Worm (Caenorhabditis elegans) whole organism, young adult: Measurements from ENCODE around the gene C29F7.3.
A peak's percentile ranks its signal among the peaks of the same experiment; 100 is the strongest.

Experiments
- F22D6.2 ChIP-seq: sonication (generic microtip); optimal IDR thresholded peaks from 2 replicates; lab custom pipeline; 2016; ENCODE audit warnings: mild to moderate bottlenecking, missing genetic modification characterization, missing compliant biosample characterization
- F23B12.7 ChIP-seq: sonication (generic microtip); optimal IDR thresholded peaks from 2 replicates; lab custom pipeline; 2017; ENCODE audit warnings: missing genetic modification characterization, mild to moderate bottlenecking, missing compliant biosample characterization, antibody characterized with exemption, moderate library complexity; ENCODE audit not compliant: insufficient read depth
- F39B2.1 ChIP-seq: fragments of 200-800 bp; sonication (Bioruptor generic); IDR thresholded peaks from 2 replicates; pipeline ENCODE4 v1.3.6; 2022; ENCODE audit warnings: missing genetic modification reagents, missing genetic modification characterization, missing compliant biosample characterization
- K12H6.12 ChIP-seq: fragments of 200-800 bp; sonication (Bioruptor generic); optimal IDR thresholded peaks from 2 replicates; lab custom pipeline; 2018; ENCODE audit warnings: mild to moderate bottlenecking, missing genetic modification characterization, missing compliant biosample characterization
- T07F8.4 ChIP-seq: sonication (generic microtip); optimal IDR thresholded peaks from 2 replicates; lab custom pipeline; 2016; ENCODE audit warnings: mild to moderate bottlenecking, missing genetic modification characterization, moderate library complexity, missing compliant biosample characterization
- Y53F4B.3 ChIP-seq: fragments of 200-800 bp; sonication (Bioruptor generic); IDR thresholded peaks from 2 replicates; pipeline ENCODE4 v1.3.6; 2022; ENCODE audit warnings: missing genetic modification reagents, missing genetic modification characterization, missing compliant biosample characterization
- Y56A3A.18 ChIP-seq: fragments of 200-800 bp; sonication (Bioruptor generic); IDR thresholded peaks from 2 replicates; pipeline ENCODE4 v1.3.6; 2022; ENCODE audit warnings: missing genetic modification reagents, missing genetic modification characterization, missing compliant biosample characterization
- ZK185.1 ChIP-seq: sonication (generic microtip); optimal IDR thresholded peaks from 2 replicates; lab custom pipeline; 2016; ENCODE audit warnings: mild to moderate bottlenecking, missing genetic modification characterization, missing compliant biosample characterization; ENCODE audit not compliant: poor library complexity, severe bottlenecking
- akir-1 ChIP-seq: fragments of 200-800 bp; sonication (Bioruptor generic); optimal IDR thresholded peaks from 2 replicates; lab custom pipeline; 2018; ENCODE audit warnings: mild to moderate bottlenecking, missing genetic modification characterization, moderate library complexity, missing compliant biosample characterization
- ccch-3 ChIP-seq: fragments of 200-800 bp; sonication (Bioruptor generic); optimal IDR thresholded peaks from 2 replicates; lab custom pipeline; 2018; ENCODE audit warnings: mild to moderate bottlenecking, missing genetic modification characterization, missing compliant biosample characterization
- ceh-100 ChIP-seq: fragments of 200-800 bp; sonication (Bioruptor generic); IDR thresholded peaks from 2 replicates; pipeline ENCODE4 v1.3.6; 2022; ENCODE audit warnings: missing genetic modification reagents, missing genetic modification characterization, missing compliant biosample characterization
- ceh-27 ChIP-seq: fragments of 200-800 bp; sonication (Bioruptor generic); optimal IDR thresholded peaks from 2 replicates; lab custom pipeline; 2018; ENCODE audit warnings: mild to moderate bottlenecking, missing genetic modification characterization, moderate library complexity, missing compliant biosample characterization
- ceh-58 ChIP-seq: fragments of 200-800 bp; sonication (Bioruptor generic); IDR thresholded peaks from 2 replicates; pipeline ENCODE4 v1.3.6; 2022; ENCODE audit warnings: missing genetic modification characterization, missing compliant biosample characterization
- ceh-79 ChIP-seq: sonication (generic microtip); optimal IDR thresholded peaks from 2 replicates; lab custom pipeline; 2017; ENCODE audit warnings: mild to moderate bottlenecking, missing genetic modification characterization, missing compliant biosample characterization
- ets-4 ChIP-seq: fragments of 200-800 bp; sonication (Bioruptor generic); optimal IDR thresholded peaks from 2 replicates; lab custom pipeline; 2018; ENCODE audit warnings: mild to moderate bottlenecking, missing genetic modification characterization, missing compliant biosample characterization
- him-1 ChIP-seq: sonication (generic microtip); optimal IDR thresholded peaks from 2 replicates; lab custom pipeline; 2016; ENCODE audit warnings: missing genotype, missing genetic modification reagents, missing genetic modification characterization, missing compliant biosample characterization
- hmg-1.2 ChIP-seq: fragments of 200-800 bp; sonication (Bioruptor generic); IDR thresholded peaks from 2 replicates; pipeline ENCODE4 v1.3.6; 2022; ENCODE audit warnings: missing genetic modification reagents, missing genetic modification characterization, missing compliant biosample characterization
- hrde-1 ChIP-seq: sonication (generic microtip); optimal IDR thresholded peaks from 2 replicates; lab custom pipeline; 2016; ENCODE audit warnings: missing genetic modification characterization, mild to moderate bottlenecking, missing compliant biosample characterization, moderate library complexity, missing genotype, missing genetic modification reagents, borderline replicate concordance
- hsf-1 ChIP-seq: fragments of 200-800 bp; sonication (Bioruptor generic); IDR thresholded peaks from 2 replicates; pipeline ENCODE4 v1.3.6; 2022; ENCODE audit warnings: missing genetic modification reagents, missing genetic modification characterization, missing compliant biosample characterization
- lin-40 ChIP-seq: sonication (generic microtip); optimal IDR thresholded peaks from 2 replicates; lab custom pipeline; 2016; ENCODE audit warnings: missing genetic modification characterization, mild to moderate bottlenecking, missing compliant biosample characterization, missing genotype, missing genetic modification reagents
- lin-54 ChIP-seq: fragments of 200-800 bp; sonication (Bioruptor generic); optimal IDR thresholded peaks from 2 replicates; lab custom pipeline; 2018; ENCODE audit warnings: mild to moderate bottlenecking, missing genetic modification characterization, missing compliant biosample characterization
- madf-10 ChIP-seq: sonication (generic microtip); optimal IDR thresholded peaks from 2 replicates; lab custom pipeline; 2016; ENCODE audit warnings: mild to moderate bottlenecking, missing genetic modification characterization, missing compliant biosample characterization
- madf-8 ChIP-seq: fragments of 200-800 bp; sonication (Bioruptor generic); conservative IDR thresholded peaks from 2 replicates; pipeline ENCODE4 v1.3.6; 2022; ENCODE audit warnings: missing genetic modification reagents, missing genetic modification characterization, missing compliant biosample characterization
- mel-28 ChIP-seq: sonication (generic microtip); optimal IDR thresholded peaks from 2 replicates; lab custom pipeline; 2016; ENCODE audit warnings: borderline replicate concordance, mild to moderate bottlenecking, missing genetic modification characterization, missing compliant biosample characterization
- mxl-1 ChIP-seq: sonication (generic microtip); optimal IDR thresholded peaks from 2 replicates; lab custom pipeline; 2016; ENCODE audit warnings: missing genetic modification characterization, missing compliant biosample characterization
- nfyb-1 ChIP-seq: fragments of 200-800 bp; sonication (Bioruptor generic); IDR thresholded peaks from 2 replicates; pipeline ENCODE4 v1.3.6; 2022; ENCODE audit warnings: missing genetic modification reagents, missing genetic modification characterization, missing compliant biosample characterization
- nhr-179 ChIP-seq: sonication (generic microtip); optimal IDR thresholded peaks from 2 replicates; lab custom pipeline; 2016; ENCODE audit warnings: mild to moderate bottlenecking, missing genetic modification characterization, missing compliant biosample characterization
- nhr-80 ChIP-seq: sonication (generic microtip); optimal IDR thresholded peaks from 2 replicates; lab custom pipeline; 2016; ENCODE audit warnings: missing genetic modification characterization, missing compliant biosample characterization
- nhr-90 ChIP-seq: sonication (generic microtip); optimal IDR thresholded peaks from 2 replicates; lab custom pipeline; 2016; ENCODE audit warnings: missing genotype, mild to moderate bottlenecking, missing genetic modification characterization, missing compliant biosample characterization
- pha-4 ChIP-seq: fragments of 150-350 bp; sonication (generic microtip); optimal IDR thresholded peaks from 2 replicates; lab custom pipeline; 2014; ENCODE audit warnings: missing biosample characterization, missing genetic modification reagents, missing genetic modification characterization
- rcor-1 ChIP-seq: fragments of 200-800 bp; sonication (Bioruptor generic); IDR thresholded peaks from 2 replicates; pipeline ENCODE4 v1.3.6; 2022; ENCODE audit warnings: missing genetic modification reagents, missing genetic modification characterization, missing compliant biosample characterization
- rec-8 ChIP-seq, 2 experiments: sonication (generic microtip); optimal IDR thresholded peaks; 2 replicates each; lab custom pipeline; 2016; ENCODE audit warnings: mild to moderate bottlenecking in 2 of 2, missing genetic modification characterization in 2 of 2, missing genetic modification reagents in 2 of 2, missing genotype in 2 of 2, missing biosample characterization in 1 of 2, missing compliant biosample characterization in 1 of 2, moderate library complexity in 1 of 2
- repo-1 ChIP-seq: sonication (generic microtip); optimal IDR thresholded peaks from 2 replicates; lab custom pipeline; 2017; ENCODE audit warnings: mild to moderate bottlenecking, missing genetic modification characterization, missing compliant biosample characterization
- sea-2 ChIP-seq: fragments of 200-800 bp; sonication (Bioruptor generic); IDR thresholded peaks from 2 replicates; pipeline ENCODE4 v1.3.6; 2022; ENCODE audit warnings: missing genetic modification characterization, missing compliant biosample characterization
- snpc-1.1 ChIP-seq: sonication (generic microtip); optimal IDR thresholded peaks from 2 replicates; lab custom pipeline; 2017; ENCODE audit warnings: missing genetic modification characterization, mild to moderate bottlenecking, missing compliant biosample characterization, antibody characterized with exemption, moderate library complexity, missing genotype, missing genetic modification reagents; ENCODE audit not compliant: insufficient read depth
- snpc-1.3 ChIP-seq: sonication (generic microtip); optimal IDR thresholded peaks from 2 replicates; lab custom pipeline; 2017; ENCODE audit warnings: missing genetic modification characterization, mild to moderate bottlenecking, missing compliant biosample characterization, antibody characterized with exemption, moderate library complexity, missing genotype, missing genetic modification reagents; ENCODE audit not compliant: insufficient read depth
- snpc-4 ChIP-seq, 5 experiments: fragments of 150-350 bp in 1 of 5; sonication (generic microtip) in 4 of 5; optimal IDR thresholded peaks; 2 replicates each; lab custom pipeline; 2014 to 2018; ENCODE audit warnings: missing genetic modification characterization in 5 of 5, missing biosample characterization in 3 of 5, antibody characterized with exemption in 2 of 5, mild to moderate bottlenecking in 2 of 5, missing compliant biosample characterization in 2 of 5, missing genotype in 2 of 5, moderate library complexity in 2 of 5, missing genetic modification reagents in 1 of 5
- somi-1 ChIP-seq: fragments of 200-800 bp; sonication (Bioruptor generic); optimal IDR thresholded peaks from 2 replicates; lab custom pipeline; 2018; ENCODE audit warnings: mild to moderate bottlenecking, missing genetic modification characterization, missing compliant biosample characterization
- tbp1 ChIP-seq: fragments of 200-800 bp; sonication (Bioruptor generic); optimal IDR thresholded peaks from 2 replicates; lab custom pipeline; 2018; ENCODE audit warnings: mild to moderate bottlenecking, missing genetic modification characterization, missing compliant biosample characterization
- tbx-9 ChIP-seq: sonication (generic microtip); optimal IDR thresholded peaks from 2 replicates; lab custom pipeline; 2016; ENCODE audit warnings: borderline replicate concordance, missing genetic modification characterization, inconsistent platforms, missing compliant biosample characterization
- tlf-1 ChIP-seq: fragments of 200-800 bp; sonication (Bioruptor generic); optimal IDR thresholded peaks from 2 replicates; lab custom pipeline; 2018; ENCODE audit warnings: mild to moderate bottlenecking, missing genetic modification characterization, missing compliant biosample characterization
- unc-62 ChIP-seq: fragments of 150-350 bp; optimal IDR thresholded peaks from 2 replicates; lab custom pipeline; 2014; ENCODE audit warnings: missing biosample characterization, missing genetic modification reagents, missing genetic modification characterization
- zim-3 ChIP-seq: sonication (generic microtip); optimal IDR thresholded peaks from 2 replicates; lab custom pipeline; 2017; ENCODE audit warnings: mild to moderate bottlenecking, missing genetic modification characterization, moderate library complexity, missing compliant biosample characterization
- ztf-18 ChIP-seq: sonication (generic microtip); optimal IDR thresholded peaks from 2 replicates; lab custom pipeline; 2016; ENCODE audit warnings: missing genotype, mild to moderate bottlenecking, missing genetic modification characterization, missing compliant biosample characterization
- ztf-25 ChIP-seq: fragments of 200-800 bp; sonication (Bioruptor generic); IDR thresholded peaks from 2 replicates; pipeline ENCODE4 v1.3.6; 2022; ENCODE audit warnings: missing genetic modification reagents, missing genetic modification characterization, missing compliant biosample characterization

C29F7.3 gene

DNA sequence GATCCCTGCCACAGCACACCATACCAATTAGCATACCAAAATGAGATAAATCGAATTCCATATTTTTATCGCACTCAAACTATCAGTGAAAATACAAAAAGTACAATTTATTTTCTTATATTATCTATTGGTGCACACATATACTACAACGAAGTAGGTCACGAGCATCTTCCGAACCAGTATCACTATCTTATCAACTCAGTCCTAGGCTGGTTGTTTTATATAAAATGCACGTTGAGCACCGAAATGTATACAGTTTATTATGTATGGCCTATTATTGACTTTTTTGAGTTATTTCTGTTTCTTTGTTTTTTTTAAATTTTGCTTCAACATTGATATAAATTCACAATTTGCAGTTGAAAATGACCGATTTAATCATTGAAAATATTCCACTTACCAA, 4.0 kb downstream of the C29F7.3 start, which contains the start of gene C29F7.2:
C29F7.2 (plus strand) TSS at position 357 of the 400 bp plus-strand sequence.
- peak; percentile 31 for TF ChIP-seq tbp1 (GFP tag; lab: Kevin White, UChicago)
- peak; percentile 44 for TF ChIP-seq nhr-80
- no peak for TF ChIP-seq lin-40

DNA sequence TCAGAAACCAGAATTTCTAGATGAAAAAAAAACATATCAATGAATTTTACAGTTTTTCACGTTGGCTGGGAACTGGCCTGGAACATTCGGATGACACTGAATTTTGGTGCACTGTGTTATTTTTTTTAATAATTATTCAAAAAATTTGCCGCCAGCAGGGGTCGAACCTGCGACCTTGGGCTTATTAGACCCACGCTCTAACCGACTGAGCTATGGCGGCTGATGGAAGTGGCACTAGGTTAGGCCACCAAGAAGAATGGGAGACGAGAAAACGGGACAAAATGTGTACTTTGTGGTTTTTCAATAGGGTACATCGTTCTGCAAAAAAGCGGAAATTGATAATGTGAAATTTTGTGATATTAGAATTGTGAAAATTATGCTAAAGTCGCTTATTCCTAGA, 4.8 kb downstream of the C29F7.3 start:
- TF ChIP-seq madf-8 (GFP tag; lab: Robert Waterston, UW) (no peak), F22D6.2 (tag; lab: Kevin White, UChicago) (no peak), ceh-58 (GFP tag; lab: Robert Waterston, UW) (no peak), sea-2 (GFP tag; lab: Robert Waterston, UW) (no peak), nhr-90 (tag; lab: Kevin White, UChicago) (peak; percentile 78), ceh-100 (GFP tag; lab: Robert Waterston, UW) (no peak), mxl-1 (tag; lab: Kevin White, UChicago) (peak; percentile 33), K12H6.12 (tag; lab: Kevin White, UChicago) (no peak), rec-8 (tag; optimal IDR thresholded peaks at IDR 0.05; lab: Kevin White, UChicago) (peak; percentile 26 to 48), ztf-18 (tag; lab: Kevin White, UChicago) (peak; percentile 40), hmg-1.2 (GFP tag; lab: Robert Waterston, UW) (peak; percentile 55), zim-3 (peak; percentile 17), pha-4 (no peak), nhr-80 (peak; percentile 8), tbx-9 (tag; lab: Kevin White, UChicago) (no peak), F39B2.1 (GFP tag; lab: Robert Waterston, UW) (no peak), madf-10 (peak; percentile 44), ets-4 (GFP tag; lab: Kevin White, UChicago) (no peak), snpc-1.1 (tag; lab: Kevin White, UChicago) (peak; percentile 17), snpc-4 (GFP tag; optimal IDR thresholded peaks at IDR 0.05; lab: Kevin White, UChicago) (peak; percentile 75), snpc-4 (tag; optimal IDR thresholded peaks at IDR 0.05; lab: Kevin White, UChicago) (peak in 3 of 4 experiments; percentile 3 to 82 (median 72)), rcor-1 (peak; percentile 36; the same call in 1 of the 2 replicates), mel-28 (tag; lab: Kevin White, UChicago) (no peak), nhr-179 (tag; lab: Kevin White, UChicago) (no peak), snpc-1.3 (tag; lab: Kevin White, UChicago) (peak; percentile 39), repo-1 (tag; lab: Kevin White, UChicago) (no peak), somi-1 (peak; percentile 23), hsf-1 (no peak), F23B12.7 (peak; percentile 64), lin-54 (GFP tag; lab: Kevin White, UChicago) (no peak), akir-1 (GFP tag; lab: Kevin White, UChicago) (no peak), unc-62 (GFP tag; lab: Kevin White, UChicago) (no peak), ceh-79 (tag; lab: Kevin White, UChicago) (peak; percentile 13), Y56A3A.18 (no peak), nfyb-1 (GFP tag; lab: Robert Waterston, UW) (peak; percentile 44; the same call in 1 of the 2 replicates), ccch-3 (GFP tag; lab: Kevin White, UChicago) (no peak), hrde-1 (tag; lab: Kevin White, UChicago) (peak; percentile 22), ceh-27 (GFP tag; lab: Kevin White, UChicago) (no peak), him-1 (tag; lab: Kevin White, UChicago) (peak; percentile 85), ztf-25 (GFP tag; lab: Robert Waterston, UW) (no peak), tlf-1 (no peak), ZK185.1 (tag; lab: Kevin White, UChicago) (peak; percentile 31), lin-40 (peak; percentile 43), Y53F4B.3 (no peak), T07F8.4 (tag; lab: Kevin White, UChicago) (peak; percentile 12)
